Fruit fly (Drosophila melanogaster) whole organism, embryonic: ENCODE results near the gene CG13000.
A peak's percentile ranks its signal among the peaks of the same experiment; 100 is the strongest.

Experiments
- CG10147 ChIP-seq: fragments of 200-800 bp; sonication (Bioruptor generic); optimal IDR thresholded peaks from 2 replicates; lab custom pipeline; 2019; ENCODE audit warnings: missing biosample characterization, mild to moderate bottlenecking, missing genetic modification characterization, moderate library complexity
- CG12659 ChIP-seq: fragments of 200-800 bp; sonication (Bioruptor generic); optimal IDR thresholded peaks from 3 replicates; lab custom pipeline; 2017; ENCODE audit warnings: mild to moderate bottlenecking, missing biosample characterization, missing genetic modification reagents, missing genetic modification characterization
- CG13775 ChIP-seq: fragments of 200-800 bp; sonication (Bioruptor generic); optimal IDR thresholded peaks from 3 replicates; lab custom pipeline; 2017; ENCODE audit warnings: missing biosample characterization, mild to moderate bottlenecking, missing genetic modification characterization
- CG14667 ChIP-seq: fragments of 200-800 bp; sonication (Bioruptor generic); IDR thresholded peaks from 2 replicates; pipeline ENCODE4 v1.3.6; 2022; ENCODE audit warnings: missing biosample characterization, missing genetic modification characterization
- CG15011 ChIP-seq: fragments of 200-800 bp; sonication (Bioruptor generic); optimal IDR thresholded peaks from 3 replicates; lab custom pipeline; 2018; ENCODE audit warnings: missing biosample characterization, mild to moderate bottlenecking, missing genetic modification characterization
- CG15073 ChIP-seq: fragments of 200-800 bp; sonication (Bioruptor generic); optimal IDR thresholded peaks from 2 replicates; lab custom pipeline; 2016; ENCODE audit warnings: missing biosample characterization, missing genetic modification characterization
- CG16779 ChIP-seq: fragments of 200-800 bp; sonication (Bioruptor generic); IDR thresholded peaks from 2 replicates; pipeline ENCODE4 v1.3.6; 2022; ENCODE audit warnings: missing biosample characterization, missing genetic modification characterization
- CG17568 ChIP-seq: fragments of 200-800 bp; sonication (Bioruptor generic); optimal IDR thresholded peaks from 2 replicates; lab custom pipeline; 2018; ENCODE audit warnings: missing biosample characterization, mild to moderate bottlenecking, missing genetic modification characterization, moderate library complexity
- CG2120 ChIP-seq: fragments of 200-800 bp; sonication (Bioruptor generic); optimal IDR thresholded peaks from 3 replicates; lab custom pipeline; 2016; ENCODE audit warnings: missing biosample characterization, missing genetic modification characterization
- CG2129 ChIP-seq: fragments of 200-800 bp; sonication (Bioruptor generic); IDR thresholded peaks from 2 replicates; pipeline ENCODE4 v1.3.6; 2022; ENCODE audit warnings: missing biosample characterization, missing genetic modification characterization; ENCODE audit not compliant: partially characterized antibody
- CG2875 ChIP-seq: fragments of 200-800 bp; sonication (Bioruptor generic); optimal IDR thresholded peaks from 2 replicates; lab custom pipeline; 2017; ENCODE audit warnings: missing biosample characterization, mild to moderate bottlenecking, missing genetic modification characterization, missing genetic modification reagents
- CG2889 ChIP-seq: fragments of 200-800 bp; sonication (Bioruptor generic); IDR thresholded peaks from 3 replicates; pipeline ENCODE4 v1.3.6; 2022; ENCODE audit warnings: missing biosample characterization, missing genetic modification characterization
- CG30020 ChIP-seq: fragments of 200-800 bp; optimal IDR thresholded peaks from 2 replicates; lab custom pipeline; 2019; ENCODE audit warnings: missing biosample characterization, mild to moderate bottlenecking, missing genetic modification characterization, moderate library complexity
- CG3838 ChIP-seq: fragments of 200-800 bp; sonication (Bioruptor generic); optimal IDR thresholded peaks from 3 replicates; lab custom pipeline; 2016; ENCODE audit warnings: missing biosample characterization, missing genetic modification characterization
- CG4404 ChIP-seq: fragments of 200-800 bp; sonication (Bioruptor generic); IDR thresholded peaks from 2 replicates; pipeline ENCODE4 v1.3.6; 2022; ENCODE audit warnings: missing biosample characterization, missing genetic modification characterization
- CG6175 ChIP-seq: fragments of 200-800 bp; sonication (Bioruptor generic); IDR thresholded peaks from 3 replicates; pipeline ENCODE4 v1.3.6; 2022; ENCODE audit warnings: missing biosample characterization, missing genetic modification characterization
- CG7556 ChIP-seq: fragments of 200-800 bp; sonication (Bioruptor generic); optimal IDR thresholded peaks from 2 replicates; lab custom pipeline; 2017; ENCODE audit warnings: missing biosample characterization, mild to moderate bottlenecking, missing genetic modification characterization
- CG8924 ChIP-seq: fragments of 200-800 bp; optimal IDR thresholded peaks from 3 replicates; lab custom pipeline; 2019; ENCODE audit warnings: missing biosample characterization, mild to moderate bottlenecking, missing genetic modification characterization, moderate library complexity
- CG9932 ChIP-seq: fragments of 200-800 bp; sonication (Bioruptor generic); IDR thresholded peaks from 2 replicates; pipeline ENCODE4 v1.3.6; 2022; ENCODE audit warnings: missing biosample characterization, missing genetic modification characterization
- Camta ChIP-seq: fragments of 200-800 bp; sonication (Bioruptor generic); optimal IDR thresholded peaks from 2 replicates; lab custom pipeline; 2016; ENCODE audit warnings: missing biosample characterization, missing genetic modification characterization
- D ChIP-seq, 2 experiments: fragments of 200-800 bp in 1 of 2; fragments of >200 bp in 1 of 2; sonication (Bioruptor generic) in 1 of 2; optimal IDR thresholded peaks; 2 replicates in 1 of 2; 3 replicates in 1 of 2; lab custom pipeline; 2017; ENCODE audit warnings: mild to moderate bottlenecking in 1 of 2, missing biosample characterization in 1 of 2, missing genetic modification characterization in 1 of 2, missing genetic modification reagents in 1 of 2
- Dp ChIP-seq: fragments of 200-800 bp; sonication (Bioruptor generic); optimal IDR thresholded peaks from 2 replicates; lab custom pipeline; 2018; ENCODE audit warnings: missing biosample characterization, mild to moderate bottlenecking, missing genetic modification characterization, moderate library complexity
- Eip74EF ChIP-seq, 2 experiments: fragments of 200-800 bp in 1 of 2; fragments of >200 bp in 1 of 2; sonication (Bioruptor generic) in 1 of 2; optimal IDR thresholded peaks; 2 replicates each; lab custom pipeline; 2017 to 2019; ENCODE audit warnings: missing biosample characterization in 2 of 2, missing genetic modification characterization in 2 of 2, mild to moderate bottlenecking in 1 of 2, moderate library complexity in 1 of 2
- Ets97D ChIP-seq: fragments of 200-800 bp; sonication (Bioruptor generic); optimal IDR thresholded peaks from 3 replicates; lab custom pipeline; 2016; ENCODE audit warnings: missing biosample characterization, missing genetic modification characterization
- HLH3B ChIP-seq: fragments of 200-800 bp; sonication (Bioruptor generic); IDR thresholded peaks from 2 replicates; pipeline ENCODE4 v1.3.6; 2022; ENCODE audit warnings: missing biosample characterization, missing genetic modification characterization
- cad ChIP-seq: fragments of >200 bp; optimal IDR thresholded peaks from 2 replicates; lab custom pipeline; 2017; ENCODE audit warnings: missing biosample characterization, missing genetic modification characterization
- caup ChIP-seq: fragments of 200-800 bp; sonication (Bioruptor generic); optimal IDR thresholded peaks from 3 replicates; lab custom pipeline; 2017; ENCODE audit warnings: missing biosample characterization, mild to moderate bottlenecking, missing genetic modification characterization, moderate library complexity; ENCODE audit not compliant: severe bottlenecking
- dan ChIP-seq: fragments of 200-800 bp; sonication (Bioruptor generic); IDR thresholded peaks from 2 replicates; pipeline ENCODE4 v1.3.6; 2022; ENCODE audit warnings: missing biosample characterization, missing genetic modification characterization
- dmrt99B ChIP-seq: fragments of 200-800 bp; sonication (Bioruptor generic); optimal IDR thresholded peaks from 2 replicates; lab custom pipeline; 2018; ENCODE audit warnings: missing biosample characterization, mild to moderate bottlenecking, missing genetic modification characterization, moderate library complexity
- emc ChIP-seq: fragments of 200-800 bp; sonication (Bioruptor generic); optimal IDR thresholded peaks from 2 replicates; lab custom pipeline; 2016; ENCODE audit warnings: missing biosample characterization, missing genetic modification characterization
- fd3F ChIP-seq: fragments of 200-800 bp; sonication (Bioruptor generic); optimal IDR thresholded peaks from 2 replicates; lab custom pipeline; 2018; ENCODE audit warnings: missing biosample characterization, mild to moderate bottlenecking, missing genetic modification characterization, moderate library complexity
- gfzf ChIP-seq: fragments of 200-800 bp; sonication (Bioruptor generic); optimal IDR thresholded peaks from 2 replicates; lab custom pipeline; 2016; ENCODE audit warnings: missing biosample characterization, mild to moderate bottlenecking, missing genetic modification characterization, moderate library complexity
- grn ChIP-seq: fragments of 200-800 bp; sonication (Bioruptor generic); optimal IDR thresholded peaks from 3 replicates; lab custom pipeline; 2017; ENCODE audit warnings: missing biosample characterization, missing genetic modification characterization
- gro ChIP-seq: fragments of 200-800 bp; sonication (Bioruptor generic); optimal IDR thresholded peaks from 2 replicates; lab custom pipeline; 2016; ENCODE audit warnings: missing biosample characterization, missing genetic modification characterization
- gsb-n ChIP-seq: fragments of 200-800 bp; sonication (Bioruptor generic); optimal IDR thresholded peaks from 3 replicates; lab custom pipeline; 2018; ENCODE audit warnings: missing biosample characterization, mild to moderate bottlenecking, missing genetic modification characterization
- nerfin-2 ChIP-seq: fragments of 200-800 bp; sonication (Bioruptor generic); IDR thresholded peaks from 2 replicates; pipeline ENCODE4 v1.3.6; 2022; ENCODE audit warnings: missing biosample characterization, missing genetic modification characterization; ENCODE audit not compliant: partially characterized antibody
- org-1 ChIP-seq: fragments of 200-800 bp; sonication (Bioruptor generic); optimal IDR thresholded peaks from 2 replicates; lab custom pipeline; 2017; ENCODE audit warnings: missing biosample characterization, missing genetic modification characterization
- otp ChIP-seq: fragments of 200-800 bp; sonication (Bioruptor generic); IDR thresholded peaks from 3 replicates; pipeline ENCODE4, ENCODE4 v1.3.6; 2022; ENCODE audit warnings: missing biosample characterization, missing genetic modification characterization
- p53 ChIP-seq: fragments of 200-800 bp; sonication (Bioruptor generic); optimal IDR thresholded peaks from 2 replicates; lab custom pipeline; 2016; ENCODE audit warnings: missing biosample characterization, missing genetic modification characterization
- psq ChIP-seq: fragments of 200-800 bp; sonication (Bioruptor generic); optimal IDR thresholded peaks from 2 replicates; lab custom pipeline; 2017; ENCODE audit warnings: missing biosample characterization, missing genetic modification characterization
- repo ChIP-seq: fragments of 200-800 bp; sonication (Bioruptor generic); optimal IDR thresholded peaks from 2 replicates; lab custom pipeline; 2016; ENCODE audit warnings: missing biosample characterization, missing genetic modification characterization
- scrt ChIP-seq: fragments of 200-800 bp; sonication (Bioruptor generic); optimal IDR thresholded peaks from 2 replicates; lab custom pipeline; 2018; ENCODE audit warnings: missing biosample characterization, mild to moderate bottlenecking, missing genetic modification characterization, moderate library complexity
- shn ChIP-seq: fragments of 200-800 bp; sonication (Bioruptor generic); optimal IDR thresholded peaks from 3 replicates; lab custom pipeline; 2016; ENCODE audit warnings: missing biosample characterization, missing genetic modification characterization
- so ChIP-seq: fragments of 200-800 bp; sonication (Bioruptor generic); IDR thresholded peaks from 3 replicates; pipeline ENCODE4 v1.3.6; 2022; ENCODE audit warnings: missing biosample characterization, missing genetic modification characterization
- ssp ChIP-seq: fragments of 200-800 bp; sonication (Bioruptor generic); IDR thresholded peaks from 2 replicates; pipeline ENCODE4 v1.3.6; 2022; ENCODE audit warnings: missing biosample characterization, missing genetic modification characterization
- sug ChIP-seq: fragments of 200-800 bp; optimal IDR thresholded peaks from 2 replicates; lab custom pipeline; 2019; ENCODE audit warnings: missing biosample characterization, mild to moderate bottlenecking, missing genetic modification characterization, moderate library complexity
- wdn ChIP-seq: fragments of 200-800 bp; sonication (Bioruptor generic); IDR thresholded peaks from 2 replicates; pipeline ENCODE4 v1.3.6; 2022; ENCODE audit warnings: missing biosample characterization, missing genetic modification characterization
- wor ChIP-seq: fragments of 200-800 bp; sonication (Bioruptor generic); IDR thresholded peaks from 2 replicates; pipeline ENCODE4 v1.3.6; 2022; ENCODE audit warnings: missing biosample characterization, missing genetic modification characterization

The CG13000 gene

DNA sequence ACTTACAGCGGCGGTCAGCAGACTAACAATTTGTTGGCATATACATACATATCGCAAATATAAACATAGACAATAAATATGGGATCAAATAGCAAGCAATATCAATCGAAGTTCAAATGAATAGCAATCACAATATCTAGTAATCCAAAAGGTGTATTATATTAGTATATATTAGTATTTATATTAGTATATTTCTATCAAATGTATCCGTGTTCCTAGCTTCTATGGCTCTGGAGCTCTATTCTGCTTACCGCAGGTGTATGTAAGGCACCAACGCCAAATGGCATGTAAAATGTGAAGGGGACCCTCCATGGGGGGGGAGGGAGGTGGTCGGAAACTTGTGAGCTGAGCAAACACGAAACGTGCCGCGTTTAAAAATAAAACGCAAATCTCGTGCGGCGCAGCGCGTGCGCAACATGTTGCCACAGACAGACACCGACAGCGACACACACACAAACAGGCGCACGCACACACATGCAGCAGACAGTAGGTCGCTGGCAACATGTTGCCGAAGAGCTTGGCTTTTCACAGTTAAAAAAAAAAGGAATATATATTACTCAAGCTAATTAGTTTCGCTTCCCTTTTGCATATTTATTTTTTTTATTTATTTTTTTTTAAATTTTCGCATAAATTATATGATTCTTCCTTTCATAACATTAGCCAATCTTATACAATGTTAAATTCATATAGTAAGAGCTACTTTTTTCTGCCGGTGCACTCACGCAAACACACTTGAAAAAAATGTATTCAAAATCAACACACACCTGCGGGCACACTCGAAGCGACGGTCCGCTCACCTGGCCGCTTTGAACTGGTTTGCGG is 17.6 kb downstream of the CG13000 start (continued):
- TF ChIP-seq CG2129 (GFP tag; lab: Robert Waterston, UW) (no peak), cad (no peak), Eip74EF (GFP tag; optimal IDR thresholded peaks at IDR 0.05; lab: Kevin White, UChicago) (peak in 1 of 2 experiments; percentile 48), wdn (peak; percentile 49; the same call in 1 of the 2 replicates), dan (GFP tag; lab: Robert Waterston, UW) (no peak), CG8924 (tag; lab: Kevin White, UChicago) (peak; percentile 27), CG10147 (GFP tag; lab: Kevin White, UChicago) (peak; percentile 50), CG2875 (GFP tag; lab: Kevin White, UChicago) (peak; percentile 2), gsb-n (tag; lab: Kevin White, UChicago) (peak; percentile 57), sug (tag; lab: Kevin White, UChicago) (peak; percentile 37), shn (no peak), caup (peak; percentile 44), CG14667 (GFP tag; lab: Robert Waterston, UW) (peak; percentile 55), CG30020 (no peak), CG16779 (no peak), CG9932 (GFP tag; lab: Robert Waterston, UW) (peak; percentile 57), org-1 (GFP tag; lab: Kevin White, UChicago) (peak; percentile 19), psq (GFP tag; lab: Kevin White, UChicago) (no peak), CG3838 (GFP tag; lab: Kevin White, UChicago) (no peak), fd3F (GFP tag; lab: Kevin White, UChicago) (peak; percentile 45), CG6175 (GFP tag; lab: Robert Waterston, UW) (peak; percentile 54; the same call in 1 of the 3 replicates), nerfin-2 (GFP tag; lab: Robert Waterston, UW) (no peak), D (optimal IDR thresholded peaks at IDR 0.05; lab: Kevin White, UChicago) (no peak), D (GFP tag; optimal IDR thresholded peaks at IDR 0.05; lab: Kevin White, UChicago) (peak; percentile 52), ssp (GFP tag; lab: Robert Waterston, UW) (peak; percentile 51), CG13775 (GFP tag; lab: Kevin White, UChicago) (peak; percentile 50), Camta (GFP tag; lab: Kevin White, UChicago) (peak; percentile 32), grn (GFP tag; lab: Kevin White, UChicago) (no peak), so (GFP tag; lab: Robert Waterston, UW) (peak; percentile 44; the same call in 2 of the 3 replicates), scrt (GFP tag; lab: Kevin White, UChicago) (peak; percentile 64), CG15073 (no peak), gfzf (no peak), gro (GFP tag; lab: Kevin White, UChicago) (no peak), otp (no peak), Dp (GFP tag; lab: Kevin White, UChicago) (no peak), CG7556 (GFP tag; lab: Kevin White, UChicago) (peak; percentile 72), repo (GFP tag; lab: Kevin White, UChicago) (no peak), wor (peak; percentile 65; the same call in 1 of the 2 replicates), p53 (GFP tag; lab: Kevin White, UChicago) (no peak), emc (GFP tag; lab: Kevin White, UChicago) (no peak), CG4404 (GFP tag; lab: Robert Waterston, UW) (peak; percentile 37), CG2120 (peak; percentile 57), CG17568 (peak; percentile 34), HLH3B (peak; percentile 84), Ets97D (peak; percentile 12), CG2889 (peak; percentile 18; the same call in 1 of the 3 replicates), CG15011 (GFP tag; lab: Kevin White, UChicago) (no peak), dmrt99B (tag; lab: Kevin White, UChicago) (peak; percentile 84), CG12659 (peak; percentile 55)
